Worm (Caenorhabditis elegans) whole organism, mixed stage, embryonic: ENCODE results near the gene T09D3.9.
A peak's percentile ranks its signal among the peaks of the same experiment; 100 is the strongest.

ENCODE experiments used
- M03D4.4 ChIP-seq: sonication (generic microtip); optimal IDR thresholded peaks from 2 replicates; lab custom pipeline; 2017; ENCODE audit warnings: mild to moderate bottlenecking, missing genetic modification characterization, missing compliant biosample characterization
- bed-3 ChIP-seq: fragments of 200-800 bp; sonication (Bioruptor generic); optimal IDR thresholded peaks from 3 replicates; lab custom pipeline; 2018; ENCODE audit warnings: mild to moderate bottlenecking, missing genetic modification characterization, moderate library complexity, missing compliant biosample characterization
- blmp-1 ChIP-seq: fragments of 150-350 bp; optimal IDR thresholded peaks from 2 replicates; lab custom pipeline; 2014; ENCODE audit warnings: missing biosample characterization, missing genetic modification characterization
- ceh-83 ChIP-seq: fragments of 200-800 bp; sonication (Bioruptor generic); optimal IDR thresholded peaks from 2 replicates; lab custom pipeline; 2018; ENCODE audit warnings: mild to moderate bottlenecking, missing genetic modification characterization, missing compliant biosample characterization
- ces-1 ChIP-seq: fragments of 150-350 bp; optimal IDR thresholded peaks from 2 replicates; lab custom pipeline; 2014; ENCODE audit warnings: missing biosample characterization, missing genetic modification reagents, missing genetic modification characterization
- cnd-1 ChIP-seq: fragments of 200-800 bp; sonication (Bioruptor generic); optimal IDR thresholded peaks from 2 replicates; lab custom pipeline; 2018; ENCODE audit warnings: mild to moderate bottlenecking, missing genetic modification characterization, missing compliant biosample characterization
- drap-1 ChIP-seq: fragments of 200-800 bp; sonication (Bioruptor generic); optimal IDR thresholded peaks from 3 replicates; lab custom pipeline; 2018; ENCODE audit warnings: mild to moderate bottlenecking, missing genetic modification characterization, missing compliant biosample characterization
- elt-3 ChIP-seq: fragments of 150-350 bp; optimal IDR thresholded peaks from 2 replicates; lab custom pipeline; 2014; ENCODE audit warnings: missing biosample characterization, missing genetic modification characterization
- ham-2 ChIP-seq: fragments of 200-800 bp; sonication (Bioruptor generic); optimal IDR thresholded peaks from 2 replicates; lab custom pipeline; 2018; ENCODE audit warnings: mild to moderate bottlenecking, missing genetic modification characterization, missing compliant biosample characterization
- lin-13 ChIP-seq: fragments of 150-350 bp; optimal IDR thresholded peaks from 2 replicates; lab custom pipeline; 2014; ENCODE audit warnings: missing biosample characterization, missing genetic modification characterization
- lin-32 ChIP-seq: fragments of 200-800 bp; sonication (Bioruptor generic); optimal IDR thresholded peaks from 2 replicates; lab custom pipeline; 2018; ENCODE audit warnings: mild to moderate bottlenecking, missing genetic modification characterization, missing compliant biosample characterization
- lsy-2 ChIP-seq: fragments of 150-350 bp; optimal IDR thresholded peaks from 2 replicates; lab custom pipeline; 2014; ENCODE audit warnings: missing biosample characterization, missing genetic modification characterization
- mab-5 ChIP-seq: fragments of 150-350 bp; optimal IDR thresholded peaks from 2 replicates; lab custom pipeline; 2014; ENCODE audit warnings: missing biosample characterization, missing genetic modification characterization
- mep-1 ChIP-seq: fragments of 150-350 bp; optimal IDR thresholded peaks from 2 replicates; lab custom pipeline; 2017; ENCODE audit warnings: missing biosample characterization, missing genetic modification reagents, missing genetic modification characterization, inconsistent platforms
- mls-2 ChIP-seq: sonication (generic microtip); optimal IDR thresholded peaks from 2 replicates; lab custom pipeline; 2016; ENCODE audit warnings: mild to moderate bottlenecking, missing genetic modification characterization, moderate library complexity, missing compliant biosample characterization
- nhr-12 ChIP-seq: fragments of 150-350 bp; optimal IDR thresholded peaks from 2 replicates; lab custom pipeline; 2014; ENCODE audit warnings: missing biosample characterization, missing genetic modification characterization
- nhr-2 ChIP-seq: fragments of 150-350 bp; optimal IDR thresholded peaks from 2 replicates; lab custom pipeline; 2014; ENCODE audit warnings: missing biosample characterization, missing genetic modification characterization
- nhr-237 ChIP-seq: fragments of 150-350 bp; optimal IDR thresholded peaks from 2 replicates; lab custom pipeline; 2014; ENCODE audit warnings: missing biosample characterization, missing genetic modification characterization
- nhr-28 ChIP-seq: fragments of 150-350 bp; optimal IDR thresholded peaks from 2 replicates; lab custom pipeline; 2014; ENCODE audit warnings: missing biosample characterization, missing genetic modification characterization
- nhr-76 ChIP-seq: sonication (generic microtip); optimal IDR thresholded peaks from 2 replicates; lab custom pipeline; 2017; ENCODE audit warnings: missing biosample characterization, missing genetic modification characterization
- pha-4 ChIP-seq: fragments of 150-350 bp; optimal IDR thresholded peaks from 2 replicates; lab custom pipeline; 2018; ENCODE audit warnings: missing biosample characterization, missing genetic modification reagents, missing genetic modification characterization
- sem-2 ChIP-seq: fragments of 200-800 bp; sonication (Bioruptor generic); optimal IDR thresholded peaks from 2 replicates; lab custom pipeline; 2018; ENCODE audit warnings: mild to moderate bottlenecking, missing genetic modification characterization, missing compliant biosample characterization
- snpc-4 ChIP-seq: fragments of 150-350 bp; optimal IDR thresholded peaks from 2 replicates; lab custom pipeline; 2014; ENCODE audit warnings: missing biosample characterization, missing genetic modification characterization
- sptf-1 ChIP-seq: sonication (generic microtip); optimal IDR thresholded peaks from 2 replicates; lab custom pipeline; 2017; ENCODE audit warnings: mild to moderate bottlenecking, missing genetic modification characterization, moderate library complexity, missing compliant biosample characterization
- tbx-8 ChIP-seq: fragments of 200-800 bp; sonication (Bioruptor generic); optimal IDR thresholded peaks from 2 replicates; lab custom pipeline; 2018; ENCODE audit warnings: mild to moderate bottlenecking, missing genetic modification characterization, moderate library complexity, missing compliant biosample characterization
- unc-120 ChIP-seq: sonication (generic microtip); optimal IDR thresholded peaks from 2 replicates; lab custom pipeline; 2017; ENCODE audit warnings: missing genetic modification characterization, missing compliant biosample characterization; ENCODE audit not compliant: poor library complexity, severe bottlenecking
- unc-62 ChIP-seq: fragments of 150-350 bp; optimal IDR thresholded peaks from 2 replicates; lab custom pipeline; 2014; ENCODE audit warnings: missing biosample characterization, missing genetic modification reagents, missing genetic modification characterization
- zip-8 ChIP-seq: fragments of 150-350 bp; optimal IDR thresholded peaks from 2 replicates; lab custom pipeline; 2014; ENCODE audit warnings: missing biosample characterization, missing genetic modification characterization
- ztf-11 ChIP-seq: fragments of 150-350 bp; optimal IDR thresholded peaks from 2 replicates; lab custom pipeline; 2014; ENCODE audit warnings: missing biosample characterization, missing genetic modification characterization

The T09D3.9 gene

DNA sequence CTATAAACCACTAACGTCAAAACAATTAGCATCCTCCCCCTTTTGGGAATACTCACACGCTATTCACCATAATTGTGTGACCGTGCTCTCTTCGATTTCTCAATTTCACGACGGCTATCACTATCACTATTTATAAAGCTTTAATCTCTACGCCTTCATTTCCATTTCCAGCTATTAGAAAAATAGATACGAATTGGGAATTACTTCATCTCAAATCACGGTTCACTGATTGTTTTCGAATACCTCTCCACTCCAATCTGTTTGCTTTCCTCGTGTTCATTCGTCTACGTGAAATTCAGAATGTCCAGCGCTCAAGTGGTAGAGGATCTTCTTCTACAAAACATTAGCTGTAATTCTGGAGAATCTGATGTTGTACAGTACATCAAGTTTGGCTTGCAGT, 31.8 kb downstream of the T09D3.9 start, which contains the start of gene srg-29:
Gene srg-29 (plus strand): TSS at position 301 of the 400 bp plus-strand sequence.
- no peak for TF ChIP-seq mep-1 (tag; lab: Kevin White, UChicago)
- TF ChIP-seq unc-62 (GFP tag; lab: Kevin White, UChicago): no peak
- TF ChIP-seq ceh-83 (GFP tag; lab: Kevin White, UChicago): no peak
- no peak for TF ChIP-seq bed-3 (GFP tag; lab: Kevin White, UChicago)
- TF ChIP-seq nhr-2 (tag; lab: Kevin White, UChicago): no peak
- no peak for TF ChIP-seq blmp-1 (tag; lab: Kevin White, UChicago)
- TF ChIP-seq cnd-1 (tag; lab: Kevin White, UChicago): no peak
- no peak for TF ChIP-seq ham-2
- TF ChIP-seq lsy-2: no peak
- TF ChIP-seq mls-2 (tag; lab: Kevin White, UChicago): no peak
- no peak for TF ChIP-seq elt-3 (tag; lab: Kevin White, UChicago)
- no peak for TF ChIP-seq zip-8 (tag; lab: Kevin White, UChicago)
- TF ChIP-seq nhr-237: no peak
- no peak for TF ChIP-seq sptf-1 (tag; lab: Kevin White, UChicago)
- TF ChIP-seq lin-13: no peak
- no peak for TF ChIP-seq nhr-28
- TF ChIP-seq M03D4.4 (tag; lab: Kevin White, UChicago): no peak
- no peak for TF ChIP-seq snpc-4 (tag; lab: Kevin White, UChicago)

DNA sequence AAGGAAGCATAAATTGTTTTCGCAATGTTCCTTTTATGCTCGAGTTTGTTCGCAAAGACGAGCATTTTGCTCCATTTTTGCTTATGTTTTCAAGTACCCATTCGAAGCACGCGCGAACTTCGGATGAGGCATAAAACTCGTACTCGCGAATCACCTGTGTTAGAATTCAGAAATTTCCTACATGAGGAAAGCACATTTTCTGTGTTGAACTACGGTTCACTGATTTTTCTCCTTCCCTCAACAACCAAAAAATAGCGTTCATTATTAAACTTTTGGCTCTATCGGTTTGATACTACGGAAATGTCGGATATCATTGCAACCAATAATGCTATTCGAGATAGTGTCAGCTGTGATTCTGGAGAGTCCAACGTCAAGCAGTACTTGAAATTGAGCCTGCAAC, 34.1 kb downstream of the T09D3.9 start, which contains the start of gene srg-28:
Gene srg-28 (plus strand): TSS at position 301 of the 400 bp plus-strand sequence.
- TF ChIP-seq unc-120 (tag; lab: Kevin White, UChicago) (no peak), sem-2 (GFP tag; lab: Kevin White, UChicago) (no peak)

DNA sequence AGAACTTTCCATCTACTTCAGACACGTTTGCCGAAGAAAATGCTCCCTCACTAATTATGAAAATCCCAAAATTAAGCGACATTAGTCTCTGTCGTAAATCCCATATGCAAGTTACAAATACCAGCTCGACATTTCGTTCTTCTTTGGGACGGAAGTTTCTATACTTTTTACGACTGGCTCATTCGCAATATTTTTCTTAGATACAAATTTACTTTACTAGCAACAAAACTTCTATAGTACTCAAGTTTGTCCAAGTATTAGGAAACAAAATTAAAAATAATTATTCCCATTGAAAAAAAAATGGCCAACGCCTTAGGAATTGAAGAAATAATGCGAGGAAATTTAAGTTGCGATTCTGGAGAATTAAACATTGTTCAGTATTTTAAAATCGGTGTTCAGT, 37.7 kb downstream of the T09D3.9 start, which contains the start of gene srg-26:
Gene srg-26 (plus strand): TSS at position 301 of the 400 bp plus-strand sequence.
- TF ChIP-seq sem-2 (GFP tag; lab: Kevin White, UChicago) (no peak), nhr-12 (no peak), drap-1 (no peak), snpc-4 (tag; lab: Kevin White, UChicago) (no peak), ham-2 (no peak), cnd-1 (tag; lab: Kevin White, UChicago) (no peak), lin-32 (GFP tag; lab: Kevin White, UChicago) (no peak), ztf-11 (no peak), zip-8 (tag; lab: Kevin White, UChicago) (no peak)
- TF ChIP-seq, all 35 proteins: peak for 0

DNA sequence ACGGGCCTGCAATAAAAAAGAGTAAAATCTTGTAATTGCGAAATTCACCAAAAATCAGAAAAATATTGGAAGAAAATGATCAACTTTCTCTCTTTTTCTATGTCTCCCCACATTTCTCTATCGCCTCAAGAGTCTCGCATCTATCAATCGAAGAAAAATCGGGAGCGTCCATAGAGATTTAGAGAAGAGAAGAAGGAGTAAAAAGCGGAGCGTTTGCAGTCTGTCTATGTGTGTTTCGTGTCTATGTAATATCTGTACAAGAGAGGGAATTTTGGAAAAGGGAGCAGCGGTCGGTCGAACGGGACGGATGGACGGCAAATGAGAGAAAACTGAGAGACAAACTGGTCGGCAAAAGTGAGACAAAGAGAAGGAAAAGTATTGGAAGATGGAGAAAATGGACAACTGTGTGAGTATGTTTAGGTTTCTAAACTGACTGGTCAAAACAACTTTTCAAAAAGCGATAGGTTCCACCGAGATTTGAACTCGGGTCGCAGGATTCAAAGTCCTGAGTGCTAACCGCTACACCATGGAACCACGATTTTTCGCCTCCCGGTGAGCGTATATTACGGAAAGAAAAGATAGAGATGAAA, 38.9 kb downstream of the T09D3.9 start:
- TF ChIP-seq ceh-83 (GFP tag; lab: Kevin White, UChicago): no peak
- no peak for TF ChIP-seq elt-3 (tag; lab: Kevin White, UChicago)
- TF ChIP-seq pha-4 (tag; lab: Kevin White, UChicago): no peak
- TF ChIP-seq ces-1 (GFP tag; lab: Kevin White, UChicago): no peak
- no peak for TF ChIP-seq sem-2 (GFP tag; lab: Kevin White, UChicago)
- TF ChIP-seq lin-32 (GFP tag; lab: Kevin White, UChicago): no peak
- TF ChIP-seq unc-120 (tag; lab: Kevin White, UChicago): peak; percentile 55
- peak; percentile 63 for TF ChIP-seq sptf-1 (tag; lab: Kevin White, UChicago)
- TF ChIP-seq ham-2: no peak
- no peak for TF ChIP-seq mab-5 (tag; lab: Kevin White, UChicago)
- no peak for TF ChIP-seq lin-13
- no peak for TF ChIP-seq mls-2 (tag; lab: Kevin White, UChicago)
- no peak for TF ChIP-seq tbx-8 (GFP tag; lab: Kevin White, UChicago)

DNA sequence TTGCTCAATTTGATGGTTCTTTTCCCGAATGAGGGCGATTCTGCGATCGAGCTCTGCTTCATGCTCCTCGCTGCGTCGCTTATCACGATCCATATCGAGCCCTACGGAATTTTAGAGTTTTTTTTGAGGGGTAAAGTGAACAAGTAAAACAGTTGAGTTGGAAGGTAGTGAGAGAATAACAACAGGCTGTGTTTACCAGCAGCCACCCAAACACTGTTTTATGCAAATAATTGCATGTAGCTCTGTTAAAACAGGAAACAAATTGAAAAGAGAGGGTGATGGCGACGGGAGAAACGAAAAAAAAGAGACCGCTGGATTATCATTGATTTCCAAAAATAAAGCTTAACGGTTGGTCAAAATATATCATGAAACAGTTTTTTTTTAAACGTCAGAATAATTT, 40.4 kb downstream of the T09D3.9 start, which contains the start of gene C10G8.8:
Gene C10G8.8 (minus strand): TSS at position 101 of the 400 bp plus-strand sequence.
- TF ChIP-seq nhr-28: no peak

DNA sequence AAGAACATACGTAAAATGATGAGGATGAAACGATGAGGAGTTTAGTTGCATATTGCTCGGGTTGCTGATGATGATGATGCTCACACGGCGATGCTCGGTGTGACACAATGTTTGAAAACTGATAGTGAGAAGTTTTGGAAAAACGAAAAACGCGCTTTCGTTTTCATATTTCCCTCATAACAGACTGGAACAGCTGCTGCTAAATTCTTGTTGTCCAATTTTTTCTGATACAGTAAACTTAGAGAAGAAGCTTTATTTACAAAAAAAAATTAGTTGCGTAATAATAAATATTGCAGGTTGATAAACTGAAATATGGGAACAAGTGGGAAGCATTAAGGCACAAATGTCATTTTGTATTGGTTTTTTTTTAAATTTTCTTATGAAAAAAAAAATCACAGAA, 44.1 kb downstream of the T09D3.9 start, which contains the start of gene ceh-33:
Gene ceh-33 (minus strand): TSS at position 101 of the 400 bp plus-strand sequence.
- TF ChIP-seq zip-8 (tag; lab: Kevin White, UChicago): peak; percentile 32
- TF ChIP-seq unc-62 (GFP tag; lab: Kevin White, UChicago): no peak
- TF ChIP-seq nhr-76: no peak
- TF ChIP-seq, all 35 proteins: peak for 1
